Worm (Caenorhabditis elegans) whole organism, L3 larva: ENCODE data around the gene nhr-254.

Experiments
- R02D3.7 ChIP-seq: fragments of 150-350 bp; optimal IDR thresholded peaks from 2 replicates; lab custom pipeline; 2014; ENCODE audit warnings: missing biosample characterization, missing genetic modification characterization
- ZK546.5 ChIP-seq: sonication (generic microtip); optimal IDR thresholded peaks from 2 replicates; lab custom pipeline; 2017; ENCODE audit warnings: missing biosample characterization, missing genetic modification characterization
- aly-2 ChIP-seq: fragments of 150-350 bp; optimal IDR thresholded peaks from 2 replicates; lab custom pipeline; 2014; ENCODE audit warnings: missing biosample characterization, missing genetic modification characterization
- ceh-28 ChIP-seq: fragments of 150-350 bp; optimal IDR thresholded peaks from 2 replicates; lab custom pipeline; 2014; ENCODE audit warnings: missing biosample characterization, missing genetic modification reagents, missing genetic modification characterization
- ceh-82 ChIP-seq: fragments of 150-350 bp; optimal IDR thresholded peaks from 2 replicates; lab custom pipeline; 2014; ENCODE audit warnings: missing biosample characterization, missing genetic modification characterization
- ceh-9 ChIP-seq: sonication (generic microtip); optimal IDR thresholded peaks from 2 replicates; lab custom pipeline; 2018; ENCODE audit warnings: missing biosample characterization, missing genetic modification characterization
- daf-12 ChIP-seq: fragments of 150-350 bp; optimal IDR thresholded peaks from 2 replicates; lab custom pipeline; 2014; ENCODE audit warnings: missing biosample characterization, missing genetic modification reagents, missing genetic modification characterization
- egl-27 ChIP-seq: sonication (generic microtip); optimal IDR thresholded peaks from 4 replicates; lab custom pipeline; 2017; ENCODE audit warnings: missing biosample characterization, missing genetic modification reagents, missing genetic modification characterization
- egl-5 ChIP-seq: fragments of 150-350 bp; optimal IDR thresholded peaks from 2 replicates; lab custom pipeline; 2017; ENCODE audit warnings: missing biosample characterization, missing genetic modification reagents, missing genetic modification characterization, inconsistent platforms
- elt-1 ChIP-seq: fragments of 150-350 bp; optimal IDR thresholded peaks from 2 replicates; lab custom pipeline; 2014; ENCODE audit warnings: missing biosample characterization, missing genetic modification characterization
- elt-2 ChIP-seq: sonication (generic microtip); optimal IDR thresholded peaks from 2 replicates; lab custom pipeline; 2016; ENCODE audit warnings: missing genetic modification reagents, mild to moderate bottlenecking, missing genetic modification characterization, missing compliant biosample characterization
- elt-3 ChIP-seq, 3 experiments: fragments of 150-350 bp in 1 of 3; sonication (generic microtip) in 2 of 3; optimal IDR thresholded peaks; 2 replicates in 2 of 3; 4 replicates in 1 of 3; lab custom pipeline; 2014 to 2017; ENCODE audit warnings: missing biosample characterization in 3 of 3, missing genetic modification characterization in 3 of 3
- eor-1 ChIP-seq, 2 experiments: fragments of 150-350 bp; optimal IDR thresholded peaks; 2 replicates each; lab custom pipeline; 2014 to 2018; ENCODE audit warnings: missing biosample characterization in 2 of 2, missing genetic modification characterization in 2 of 2
- fkh-10 ChIP-seq: sonication (generic microtip); optimal IDR thresholded peaks from 2 replicates; lab custom pipeline; 2017; ENCODE audit warnings: missing biosample characterization, missing genetic modification reagents, missing genetic modification characterization
- fkh-2 ChIP-seq: fragments of 150-350 bp; optimal IDR thresholded peaks from 2 replicates; lab custom pipeline; 2014; ENCODE audit warnings: missing biosample characterization, missing genetic modification reagents, missing genetic modification characterization
- fos-1 ChIP-seq: fragments of 150-350 bp; optimal IDR thresholded peaks from 2 replicates; lab custom pipeline; 2014; ENCODE audit warnings: missing biosample characterization, missing genetic modification characterization
- hmg-11 ChIP-seq: sonication (generic microtip); optimal IDR thresholded peaks from 2 replicates; lab custom pipeline; 2016; ENCODE audit warnings: missing genetic modification characterization, missing compliant biosample characterization
- jun-1 ChIP-seq: fragments of 150-350 bp; optimal IDR thresholded peaks from 2 replicates; lab custom pipeline; 2014; ENCODE audit warnings: missing biosample characterization, missing genetic modification reagents, missing genetic modification characterization
- lin-15B ChIP-seq: fragments of 150-350 bp; optimal IDR thresholded peaks from 2 replicates; lab custom pipeline; 2014; ENCODE audit warnings: missing biosample characterization, missing genetic modification characterization
- lsy-12 ChIP-seq: sonication (generic microtip); optimal IDR thresholded peaks from 2 replicates; lab custom pipeline; 2016; ENCODE audit warnings: mild to moderate bottlenecking, missing genetic modification characterization, missing compliant biosample characterization
- mdl-1 ChIP-seq: fragments of 150-350 bp; optimal IDR thresholded peaks from 2 replicates; lab custom pipeline; 2014; ENCODE audit warnings: missing biosample characterization, missing genetic modification characterization
- nfya-1 ChIP-seq: sonication (generic microtip); optimal IDR thresholded peaks from 2 replicates; lab custom pipeline; 2017; ENCODE audit warnings: missing genetic modification characterization, mild to moderate bottlenecking, missing compliant biosample characterization, antibody characterized with exemption, moderate library complexity; ENCODE audit not compliant: insufficient read depth
- nhr-11 ChIP-seq: fragments of 150-350 bp; optimal IDR thresholded peaks from 2 replicates; lab custom pipeline; 2014; ENCODE audit warnings: missing biosample characterization, missing genetic modification characterization
- nhr-12 ChIP-seq: fragments of 150-350 bp; optimal IDR thresholded peaks from 2 replicates; lab custom pipeline; 2014; ENCODE audit warnings: missing biosample characterization, missing genetic modification characterization
- nhr-23 ChIP-seq: fragments of 150-350 bp; optimal IDR thresholded peaks from 2 replicates; lab custom pipeline; 2014; ENCODE audit warnings: missing biosample characterization, missing genetic modification reagents, missing genetic modification characterization
- nhr-25 ChIP-seq: sonication (generic microtip); optimal IDR thresholded peaks from 2 replicates; lab custom pipeline; 2017; ENCODE audit warnings: missing biosample characterization, missing genetic modification characterization
- nhr-28 ChIP-seq: fragments of 150-350 bp; optimal IDR thresholded peaks from 2 replicates; lab custom pipeline; 2014; ENCODE audit warnings: missing biosample characterization, missing genetic modification characterization
- nhr-43 ChIP-seq: sonication (generic microtip); optimal IDR thresholded peaks from 2 replicates; lab custom pipeline; 2016; ENCODE audit warnings: mild to moderate bottlenecking, missing genetic modification characterization, missing compliant biosample characterization; ENCODE audit not compliant: poor library complexity, severe bottlenecking
- nhr-76 ChIP-seq: fragments of 150-350 bp; sonication (generic microtip); optimal IDR thresholded peaks from 5 replicates; lab custom pipeline; 2014; ENCODE audit warnings: missing biosample characterization, missing genetic modification characterization
- nhr-77 ChIP-seq: fragments of 150-350 bp; optimal IDR thresholded peaks from 2 replicates; lab custom pipeline; 2014; ENCODE audit warnings: missing biosample characterization, missing genetic modification characterization
- pha-4 ChIP-seq: fragments of 150-350 bp; optimal IDR thresholded peaks from 2 replicates; lab custom pipeline; 2014; ENCODE audit warnings: missing biosample characterization, missing genetic modification reagents, missing genetic modification characterization
- pqm-1 ChIP-seq: fragments of 150-350 bp; optimal IDR thresholded peaks from 2 replicates; lab custom pipeline; 2017; ENCODE audit warnings: missing biosample characterization, missing genetic modification characterization, inconsistent platforms
- sea-2 ChIP-seq: fragments of 150-350 bp; sonication (generic microtip); optimal IDR thresholded peaks from 4 replicates; lab custom pipeline; 2014; ENCODE audit warnings: missing biosample characterization, missing genetic modification reagents, missing genetic modification characterization
- skn-1 ChIP-seq: fragments of 150-350 bp; optimal IDR thresholded peaks from 2 replicates; lab custom pipeline; 2014; ENCODE audit warnings: missing biosample characterization, missing genetic modification characterization
- snpc-4 ChIP-seq: fragments of 150-350 bp; optimal IDR thresholded peaks from 2 replicates; lab custom pipeline; 2014; ENCODE audit warnings: missing biosample characterization, missing genetic modification characterization
- tbx-2 ChIP-seq: sonication (generic microtip); optimal IDR thresholded peaks from 2 replicates; lab custom pipeline; 2016; ENCODE audit warnings: mild to moderate bottlenecking, missing genetic modification characterization, missing compliant biosample characterization
- unc-39 ChIP-seq: sonication (generic microtip); optimal IDR thresholded peaks from 4 replicates; lab custom pipeline; 2017; ENCODE audit warnings: missing biosample characterization, missing genetic modification characterization
- unc-62 ChIP-seq: fragments of 150-350 bp; sonication (generic microtip); optimal IDR thresholded peaks from 4 replicates; lab custom pipeline; 2014; ENCODE audit warnings: missing biosample characterization, missing genetic modification reagents, missing genetic modification characterization
- zag-1 ChIP-seq: fragments of 150-350 bp; optimal IDR thresholded peaks from 2 replicates; lab custom pipeline; 2014; ENCODE audit warnings: missing biosample characterization, missing genetic modification characterization
- ztf-11 ChIP-seq: fragments of 150-350 bp; optimal IDR thresholded peaks from 2 replicates; lab custom pipeline; 2014; ENCODE audit warnings: missing biosample characterization, missing genetic modification characterization
- ztf-4 ChIP-seq: fragments of 150-350 bp; optimal IDR thresholded peaks from 2 replicates; lab custom pipeline; 2014; ENCODE audit warnings: missing biosample characterization, missing genetic modification characterization

Gene nhr-254

ce11 chrV:380186-380585, 12.2 kb upstream of the nhr-254 start, which contains the start of gene mltn-8:
Gene mltn-8, minus strand, starts transcription at chrV:380286.
- TF ChIP-seq zag-1 (tag; lab: Kevin White, UChicago) (no peak), ZK546.5 (tag; lab: Kevin White, UChicago) (no peak), ceh-9 (tag; lab: Kevin White, UChicago) (no peak), nhr-43 (tag; lab: Kevin White, UChicago) (no peak), unc-39 (no peak), lsy-12 (no peak), nhr-12 (tag; lab: Kevin White, UChicago) (no peak), nhr-23 (tag; lab: Kevin White, UChicago) (no peak), elt-1 (tag; lab: Kevin White, UChicago) (no peak), fos-1 (no peak), nhr-25 (tag; lab: Kevin White, UChicago) (no peak), ceh-28 (tag; lab: Kevin White, UChicago) (no peak), eor-1 (tag; optimal IDR thresholded peaks at IDR 0.05; lab: Kevin White, UChicago) (no peak), skn-1 (no peak)

- peak; percentile 97 for TF ChIP-seq nhr-43 (tag; lab: Kevin White, UChicago)
- no peak for TF ChIP-seq pha-4
- TF ChIP-seq fkh-2: no peak
- no peak for TF ChIP-seq sea-2 (GFP tag; lab: Kevin White, UChicago)
- no peak for TF ChIP-seq ztf-11 (tag; lab: Kevin White, UChicago)
- TF ChIP-seq elt-2 (tag; lab: Kevin White, UChicago): peak; percentile 26
- TF ChIP-seq unc-62 (GFP tag; lab: Kevin White, UChicago): peak; percentile 27
- TF ChIP-seq elt-1 (tag; lab: Kevin White, UChicago): no peak
- TF ChIP-seq tbx-2 (tag; lab: Kevin White, UChicago): peak; percentile 10
- TF ChIP-seq unc-39: no peak
- peak; percentile 14 for TF ChIP-seq lsy-12
- TF ChIP-seq egl-27 (tag; lab: Kevin White, UChicago): peak; percentile 58
- TF ChIP-seq nhr-23 (tag; lab: Kevin White, UChicago): peak; percentile 93
- no peak for TF ChIP-seq egl-5 (tag; lab: Kevin White, UChicago)
- TF ChIP-seq daf-12: no peak
- TF ChIP-seq nhr-11 (tag; lab: Kevin White, UChicago): no peak
- peak; percentile 0 for TF ChIP-seq R02D3.7 (tag; lab: Kevin White, UChicago)
- TF ChIP-seq nhr-77: no peak
- TF ChIP-seq lin-15B (tag; lab: Kevin White, UChicago): no peak
- no peak for TF ChIP-seq ztf-4 (tag; lab: Kevin White, UChicago)
- no peak for TF ChIP-seq pqm-1 (tag; lab: Kevin White, UChicago)
- no peak for TF ChIP-seq skn-1
- no peak for TF ChIP-seq eor-1 (tag; optimal IDR thresholded peaks at IDR 0.05; lab: Kevin White, UChicago)
- TF ChIP-seq ceh-82 (tag; lab: Kevin White, UChicago): no peak
- no peak for TF ChIP-seq nhr-28 (tag; lab: Kevin White, UChicago)
- no peak for TF ChIP-seq zag-1 (tag; lab: Kevin White, UChicago)
- no peak for TF ChIP-seq nfya-1 (tag; lab: Kevin White, UChicago)
- TF ChIP-seq elt-3 (tag; optimal IDR thresholded peaks at IDR 0.05; lab: Kevin White, UChicago): peak; percentile 64 to 72 (median 69)
- no peak for TF ChIP-seq fos-1
- TF ChIP-seq ceh-28 (tag; lab: Kevin White, UChicago): peak; percentile 27
- TF ChIP-seq jun-1 (tag; lab: Kevin White, UChicago): no peak
- no peak for TF ChIP-seq hmg-11 (tag; lab: Kevin White, UChicago)
- TF ChIP-seq nhr-25 (tag; lab: Kevin White, UChicago): peak; percentile 92
- TF ChIP-seq fkh-10 (GFP tag; lab: Kevin White, UChicago): no peak
- TF ChIP-seq mdl-1 (tag; lab: Kevin White, UChicago): no peak
- TF ChIP-seq snpc-4 (tag; lab: Kevin White, UChicago): peak; percentile 31
- no peak for TF ChIP-seq nhr-76 (tag; lab: Kevin White, UChicago)
- TF ChIP-seq aly-2: no peak
These were observed 11.0 kb upstream of the nhr-254 start, which contains the start of gene ZK6.8 for ce11 chrV:381227-381950. Gene ZK6.8, plus strand, starts transcription at chrV:381908.
